Worm (Caenorhabditis elegans) whole organism, L1 larva: ENCODE data around the gene C01G10.18.

Experiments used
- C16A3.4 ChIP-seq: fragments of 150-350 bp; optimal IDR thresholded peaks from 2 replicates; lab custom pipeline; 2014; ENCODE audit warnings: missing biosample characterization, missing genetic modification characterization
- elt-2 ChIP-seq: sonication (generic microtip); optimal IDR thresholded peaks from 2 replicates; lab custom pipeline; 2016; ENCODE audit warnings: missing genetic modification characterization, mild to moderate bottlenecking, inconsistent platforms, missing compliant biosample characterization, missing genetic modification reagents
- fkh-10 ChIP-seq: sonication (generic microtip); optimal IDR thresholded peaks from 2 replicates; lab custom pipeline; 2017; ENCODE audit warnings: missing biosample characterization, missing genetic modification reagents, missing genetic modification characterization
- fkh-4 ChIP-seq: sonication (generic microtip); optimal IDR thresholded peaks from 2 replicates; lab custom pipeline; 2016; ENCODE audit warnings: missing compliant biosample characterization, missing genetic modification characterization, borderline replicate concordance
- lir-3 ChIP-seq: sonication (generic microtip); optimal IDR thresholded peaks from 2 replicates; lab custom pipeline; 2016; ENCODE audit warnings: mild to moderate bottlenecking, missing genetic modification characterization, moderate library complexity, missing compliant biosample characterization; ENCODE audit not compliant: poor library complexity
- lsy-2 ChIP-seq, 2 experiments: fragments of 150-350 bp; optimal IDR thresholded peaks; 2 replicates each; lab custom pipeline; 2014; ENCODE audit warnings: missing biosample characterization in 2 of 2, missing genetic modification characterization in 2 of 2
- nhr-11 ChIP-seq: fragments of 150-350 bp; optimal IDR thresholded peaks from 2 replicates; lab custom pipeline; 2014; ENCODE audit warnings: missing biosample characterization, missing genetic modification characterization
- nhr-20 ChIP-seq: sonication (generic microtip); optimal IDR thresholded peaks from 2 replicates; lab custom pipeline; 2016; ENCODE audit warnings: mild to moderate bottlenecking, missing genetic modification characterization, missing compliant biosample characterization
- nhr-71 ChIP-seq: sonication (generic microtip); optimal IDR thresholded peaks from 2 replicates; lab custom pipeline; 2016; ENCODE audit warnings: mild to moderate bottlenecking, missing genetic modification characterization, moderate library complexity, missing compliant biosample characterization
- unc-62 ChIP-seq: fragments of 150-350 bp; optimal IDR thresholded peaks from 2 replicates; lab custom pipeline; 2014; ENCODE audit warnings: missing biosample characterization, missing genetic modification reagents, missing genetic modification characterization

ce11 chrV:15072738-15073137, 15.8 kb downstream of the C01G10.18 start:
- TF ChIP-seq nhr-20 (no peak), nhr-71 (tag; lab: Kevin White, UChicago) (no peak), fkh-10 (GFP tag; lab: Kevin White, UChicago) (no peak), fkh-4 (tag; lab: Kevin White, UChicago) (no peak), lir-3 (tag; lab: Kevin White, UChicago) (no peak), lsy-2 (tag; optimal IDR thresholded peaks at IDR 0.05; lab: Kevin White, UChicago) (no peak), unc-62 (GFP tag; lab: Kevin White, UChicago) (no peak), C16A3.4 (tag; lab: Kevin White, UChicago) (no peak), nhr-11 (tag; lab: Kevin White, UChicago) (no peak), elt-2 (tag; lab: Kevin White, UChicago) (no peak)
